Worm (Caenorhabditis elegans) whole organism, midembryonic: ENCODE data around the gene F01D5.1.

Experiments used
- T22C8.4 ChIP-seq: fragments of 200-800 bp; sonication (Bioruptor generic); IDR thresholded peaks from 2 replicates; pipeline ENCODE4 v1.3.6; 2022; ENCODE audit warnings: missing genetic modification characterization, missing compliant biosample characterization
- cog-1 ChIP-seq: sonication (generic microtip); optimal IDR thresholded peaks from 2 replicates; lab custom pipeline; 2016; ENCODE audit warnings: missing genetic modification characterization, missing compliant biosample characterization
- flt-1 ChIP-seq: fragments of 200-800 bp; sonication (Bioruptor generic); IDR thresholded peaks from 2 replicates; pipeline ENCODE4 v1.3.6; 2022; ENCODE audit warnings: missing genetic modification characterization, missing compliant biosample characterization
- klf-2 ChIP-seq: fragments of 200-800 bp; sonication (Bioruptor generic); conservative IDR thresholded peaks from 2 replicates; pipeline ENCODE4 v1.3.6; 2022; ENCODE audit warnings: missing genetic modification reagents, missing genetic modification characterization, missing compliant biosample characterization
- med-1 ChIP-seq: sonication (generic microtip); optimal IDR thresholded peaks from 2 replicates; lab custom pipeline; 2017; ENCODE audit warnings: missing genetic modification characterization, mild to moderate bottlenecking, missing compliant biosample characterization, antibody characterized with exemption, missing genetic modification reagents; ENCODE audit not compliant: insufficient read depth
- ref-1 ChIP-seq: fragments of 200-800 bp; sonication (Bioruptor generic); conservative IDR thresholded peaks from 2 replicates; pipeline ENCODE4 v1.3.6; 2022; ENCODE audit warnings: missing genetic modification reagents, missing genetic modification characterization, missing compliant biosample characterization
- tab-1 ChIP-seq: fragments of 200-800 bp; sonication (Bioruptor generic); IDR thresholded peaks from 2 replicates; pipeline ENCODE4 v1.3.6; 2022; ENCODE audit warnings: missing genetic modification characterization, missing compliant biosample characterization
- ztf-23 ChIP-seq: fragments of 200-800 bp; sonication (Bioruptor generic); IDR thresholded peaks from 2 replicates; pipeline ENCODE4 v1.3.6; 2022; ENCODE audit warnings: missing genetic modification reagents, missing genetic modification characterization, missing compliant biosample characterization
- ztf-29 ChIP-seq: fragments of 200-800 bp; sonication (Bioruptor generic); IDR thresholded peaks from 2 replicates; pipeline ENCODE4 v1.3.6; 2022; ENCODE audit warnings: missing genetic modification reagents, missing genetic modification characterization, missing compliant biosample characterization

Gene F01D5.1

ce11 chrII:13956529-13956928 lies 40.9 kb downstream of the F01D5.1 start:
- TF ChIP-seq ztf-23 (GFP tag; lab: Robert Waterston, UW): no peak
- TF ChIP-seq cog-1 (tag; lab: Kevin White, UChicago): no peak
- TF ChIP-seq tab-1 (GFP tag; lab: Robert Waterston, UW): no peak

ce11 chrII:13954979-13955378 lies 42.4 kb downstream of the F01D5.1 start:
- TF ChIP-seq cog-1 (tag; lab: Kevin White, UChicago) (no peak), T22C8.4 (no peak), med-1 (no peak), ztf-29 (no peak), ref-1 (GFP tag; lab: Robert Waterston, UW) (no peak), tab-1 (GFP tag; lab: Robert Waterston, UW) (no peak)

ce11 chrII:13954077-13954476 lies 43.3 kb downstream of the F01D5.1 start:
- TF ChIP-seq klf-2: no peak
- TF ChIP-seq tab-1 (GFP tag; lab: Robert Waterston, UW): no peak
- no peak for TF ChIP-seq T22C8.4
- no peak for TF ChIP-seq cog-1 (tag; lab: Kevin White, UChicago)
- no peak for TF ChIP-seq ztf-29
- no peak for TF ChIP-seq ztf-23 (GFP tag; lab: Robert Waterston, UW)
- TF ChIP-seq flt-1 (GFP tag; lab: Robert Waterston, UW): no peak
- no peak for TF ChIP-seq ref-1 (GFP tag; lab: Robert Waterston, UW)
- no peak for TF ChIP-seq med-1

ce11 chrII:13951986-13952385 lies 45.4 kb downstream of the F01D5.1 start:
- no peak for TF ChIP-seq klf-2

ce11 chrII:13949290-13949689 lies 48.1 kb downstream of the F01D5.1 start, which contains the start of gene sre-44:
Gene sre-44, plus strand, starts transcription at chrII:13949590.
- TF ChIP-seq tab-1 (GFP tag; lab: Robert Waterston, UW) (no peak), ref-1 (GFP tag; lab: Robert Waterston, UW) (no peak), flt-1 (GFP tag; lab: Robert Waterston, UW) (no peak), cog-1 (tag; lab: Kevin White, UChicago) (no peak), ztf-23 (GFP tag; lab: Robert Waterston, UW) (no peak), klf-2 (no peak), med-1 (no peak), ztf-29 (no peak), T22C8.4 (no peak)
